Worm (Caenorhabditis elegans): Measurements from ENCODE around the gene pals-19.

- TF ChIP-seq unc-62 (GFP tag; optimal IDR thresholded peaks at IDR 0.05 in 1 of 2) (no peak), unc-62 (tag; optimal IDR thresholded peaks at IDR 0.05) (no peak), ceh-82 (tag; optimal IDR thresholded peaks at IDR 0.05) (no peak), lin-13 (GFP tag; optimal IDR thresholded peaks at IDR 0.05) (no peak), lin-15B (tag; optimal IDR thresholded peaks at IDR 0.05) (no peak), T26A8.4 (GFP tag; IDR thresholded peaks at IDR 0.05) (no peak), zag-1 (tag; optimal IDR thresholded peaks at IDR 0.05) (no peak), ztf-11 (tag; optimal IDR thresholded peaks at IDR 0.05) (no peak), ZK546.5 (tag; optimal IDR thresholded peaks at IDR 0.05) (no peak), nhr-237 (tag; optimal IDR thresholded peaks at IDR 0.05) (no peak)
Measured at ce11 chrIII:1416571-1416970, 14.8 kb downstream of the pals-19 start.
